Fruit fly (Drosophila melanogaster) ovary, adult (tissue): ENCODE measurements around the gene CG15731.

ENCODE experiments used
- CG17801 ChIP-seq: fragments of 200-800 bp; optimal IDR thresholded peaks from 2 replicates; lab custom pipeline; 2019; ENCODE audit warnings: missing biosample characterization, mild to moderate bottlenecking, missing genetic modification characterization, moderate library complexity; ENCODE audit not compliant: partially characterized antibody

The CG15731 gene

DNA sequence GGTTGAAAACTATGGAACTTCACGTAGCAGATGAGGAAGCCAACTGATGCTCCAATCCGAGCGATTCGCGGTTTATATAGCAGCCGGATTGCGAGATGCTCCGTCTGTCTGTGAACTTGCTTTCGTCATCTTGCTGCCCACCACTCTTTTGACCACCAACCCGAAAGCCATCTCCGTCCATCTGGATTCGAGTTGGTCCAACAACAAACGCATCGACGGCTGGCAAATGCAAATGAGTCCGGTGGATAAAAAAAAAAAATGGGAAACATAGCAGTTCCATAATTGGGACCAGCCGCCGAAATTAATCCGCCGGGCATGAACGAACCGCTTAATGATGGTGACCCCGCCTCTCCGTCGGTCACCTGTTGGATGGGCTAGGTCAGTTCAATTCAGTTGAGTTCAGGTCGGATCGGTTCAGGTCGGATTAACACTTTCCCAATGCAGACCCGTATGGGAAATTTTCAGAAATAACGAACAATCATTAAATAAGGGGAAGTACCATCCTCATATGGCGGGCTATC is at the start of gene CG15731:
CG15731 (minus strand) TSS at position 51 of the 521 bp plus-strand sequence.
- TF ChIP-seq CG17801 (GFP tag; lab: Kevin White, UChicago), result no peak

DNA sequence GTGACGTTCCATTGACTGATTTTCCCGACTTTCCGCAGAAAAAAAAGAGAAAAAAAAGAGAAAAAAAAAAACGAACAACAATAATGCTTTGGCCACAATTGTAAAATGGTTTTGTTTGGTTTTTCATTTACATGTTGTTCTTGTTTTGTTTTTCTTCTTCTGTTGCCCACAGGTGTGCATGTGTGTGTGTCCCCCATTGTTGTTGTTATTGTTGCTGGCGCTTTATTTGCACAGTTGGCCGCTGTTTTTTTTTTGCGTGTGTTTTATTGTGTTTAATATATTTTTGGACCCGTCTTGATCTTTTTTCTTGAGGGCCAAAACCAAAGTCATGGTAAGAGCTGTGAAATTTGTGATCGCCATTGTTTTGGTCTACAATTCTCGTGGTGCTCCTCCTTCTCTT is 40.5 kb upstream of the CG15731 start:
- TF ChIP-seq CG17801 (GFP tag; lab: Kevin White, UChicago), result peak; percentile 77

DNA sequence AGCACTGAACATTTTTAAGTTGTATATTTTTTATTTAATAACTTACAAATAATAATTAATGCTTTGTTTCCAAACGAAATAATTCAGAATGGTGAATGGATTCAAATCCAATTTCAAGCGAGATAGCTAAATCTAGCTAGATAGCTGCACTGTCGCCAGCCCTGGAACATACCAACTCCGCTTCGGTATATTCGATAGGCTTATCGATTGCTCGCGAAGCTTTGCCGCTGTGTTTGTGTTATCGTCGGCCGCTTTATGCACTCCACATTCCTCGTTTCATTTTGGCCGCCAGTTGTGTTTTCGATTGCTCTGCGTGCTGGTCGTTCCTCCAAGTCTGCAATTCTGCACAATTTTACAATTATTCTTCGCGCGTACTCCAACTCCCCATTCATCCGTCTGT is 39.4 kb upstream of the CG15731 start, which contains the start of gene mdu:
mdu (plus strand) TSS at position 259 of the 400 bp plus-strand sequence.
- no peak for TF ChIP-seq CG17801 (GFP tag; lab: Kevin White, UChicago)

DNA sequence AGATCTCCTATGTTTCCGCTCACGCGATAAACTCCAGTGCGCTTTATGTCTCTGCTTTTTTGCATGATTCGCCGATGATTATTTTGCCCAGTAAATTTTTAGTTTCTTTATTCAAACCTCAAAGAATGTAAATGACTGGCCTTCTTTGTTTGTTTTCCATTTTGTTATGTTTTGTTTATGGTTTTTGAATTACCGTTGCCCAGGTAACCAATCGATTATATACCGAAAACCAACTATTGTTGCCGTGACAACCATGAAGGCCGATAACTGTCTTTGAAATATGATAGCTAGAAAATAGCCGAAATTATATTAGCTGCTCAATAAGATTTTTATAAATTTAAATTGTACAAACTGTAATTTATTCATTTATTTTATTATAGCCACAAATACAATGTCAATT is 38.9 kb upstream of the CG15731 start, which contains the start of gene Mks1:
Mks1 (minus strand) TSS at position 101 of the 400 bp plus-strand sequence.
- no peak for TF ChIP-seq CG17801 (GFP tag; lab: Kevin White, UChicago)

DNA sequence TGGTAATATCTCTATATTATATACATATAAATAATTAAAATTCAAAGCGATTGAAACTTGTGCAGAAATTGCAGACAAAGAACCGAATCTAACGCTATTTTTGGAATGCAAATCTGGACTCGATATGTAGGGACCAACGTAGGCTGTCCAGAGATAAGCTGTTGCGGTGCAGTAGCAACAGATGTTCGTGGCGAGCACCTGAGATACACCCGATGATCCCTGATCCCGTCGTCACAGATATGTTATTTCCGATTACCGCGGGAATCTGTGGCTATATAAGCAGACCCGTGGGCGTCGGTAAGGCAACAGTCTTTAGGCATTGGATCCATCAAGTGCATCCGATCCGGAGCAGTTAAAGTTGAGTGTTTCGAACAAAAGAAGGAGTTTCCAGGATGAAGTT is 32.4 kb upstream of the CG15731 start, which contains the start of gene Lsp1alpha:
Lsp1alpha (plus strand) TSS at position 301 of the 400 bp plus-strand sequence.
- no peak for TF ChIP-seq CG17801 (GFP tag; lab: Kevin White, UChicago)

DNA sequence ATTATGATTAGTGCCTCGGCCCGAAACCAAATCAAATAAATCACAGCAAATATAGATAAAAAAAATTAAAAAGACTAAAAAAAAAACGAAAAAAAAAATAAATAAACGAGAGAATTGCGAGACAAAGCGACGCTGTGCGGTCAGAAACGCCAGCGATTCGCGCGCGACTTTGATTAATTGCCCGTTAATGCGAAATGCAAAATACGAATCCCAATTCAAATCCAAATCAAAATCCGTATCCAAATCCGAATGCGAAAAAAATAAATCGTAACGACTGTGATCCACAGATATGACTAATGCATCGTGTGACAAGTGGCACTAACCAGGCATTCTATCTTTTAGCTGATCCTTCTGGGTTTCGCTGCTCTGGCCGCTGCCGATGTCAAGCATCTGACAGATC is 29.9 kb upstream of the CG15731 start:
- TF ChIP-seq CG17801 (GFP tag; lab: Kevin White, UChicago), result no peak

DNA sequence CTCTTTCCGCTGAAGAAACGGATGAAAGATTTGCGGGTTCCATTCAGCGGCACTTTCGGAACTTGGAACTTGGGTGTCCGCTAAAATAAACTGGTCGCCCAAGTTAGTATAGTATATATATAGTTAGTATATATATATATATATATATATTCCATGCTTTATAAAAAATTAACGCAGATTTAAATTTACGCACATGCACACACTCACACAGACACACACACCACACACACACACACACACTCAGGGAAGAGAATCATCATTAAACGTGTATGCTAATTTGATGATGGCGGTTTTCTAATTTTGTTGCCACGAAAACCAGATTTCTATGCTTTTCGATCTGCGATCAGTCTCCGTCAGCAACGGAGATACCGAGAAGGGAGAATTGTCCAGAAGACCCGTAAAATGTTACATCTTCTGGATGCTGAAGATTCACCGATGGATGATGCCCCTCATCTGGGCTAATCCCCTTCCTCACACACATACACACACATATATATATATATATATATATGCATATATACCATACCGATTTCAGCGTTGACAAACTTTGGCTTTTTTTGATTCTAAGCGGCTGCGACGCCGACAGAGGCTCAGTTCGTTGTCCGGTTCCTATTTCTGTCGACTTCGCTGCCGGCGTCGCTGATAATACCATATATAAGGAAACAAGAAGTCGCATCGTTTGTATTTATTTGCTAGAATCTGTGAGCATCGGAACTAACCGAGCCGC is 28.9 kb upstream of the CG15731 start, which contains the start of gene Cpr11A:
Cpr11A (plus strand) TSS at position 677 of the 727 bp plus-strand sequence.
- no peak for TF ChIP-seq CG17801 (GFP tag; lab: Kevin White, UChicago)

DNA sequence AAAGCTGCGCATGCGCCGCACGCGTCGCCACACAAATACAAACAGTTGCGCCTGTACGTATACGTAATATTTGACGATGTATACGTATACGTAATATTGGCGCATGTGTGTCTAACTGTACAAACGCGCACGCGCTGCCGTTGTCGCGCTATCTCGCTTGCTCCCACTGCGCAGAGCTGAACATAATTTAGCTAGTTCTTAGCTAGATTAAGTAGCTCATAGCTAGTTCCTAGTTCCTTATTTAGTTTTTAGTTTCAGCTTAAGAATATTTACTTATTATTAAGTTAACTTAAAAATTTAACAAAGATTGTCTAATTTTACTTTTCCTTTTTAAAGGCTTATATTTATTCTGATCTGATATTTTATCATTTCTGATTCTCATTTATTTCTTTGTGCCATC is 22.7 kb upstream of the CG15731 start:
- no peak for TF ChIP-seq CG17801 (GFP tag; lab: Kevin White, UChicago)

DNA sequence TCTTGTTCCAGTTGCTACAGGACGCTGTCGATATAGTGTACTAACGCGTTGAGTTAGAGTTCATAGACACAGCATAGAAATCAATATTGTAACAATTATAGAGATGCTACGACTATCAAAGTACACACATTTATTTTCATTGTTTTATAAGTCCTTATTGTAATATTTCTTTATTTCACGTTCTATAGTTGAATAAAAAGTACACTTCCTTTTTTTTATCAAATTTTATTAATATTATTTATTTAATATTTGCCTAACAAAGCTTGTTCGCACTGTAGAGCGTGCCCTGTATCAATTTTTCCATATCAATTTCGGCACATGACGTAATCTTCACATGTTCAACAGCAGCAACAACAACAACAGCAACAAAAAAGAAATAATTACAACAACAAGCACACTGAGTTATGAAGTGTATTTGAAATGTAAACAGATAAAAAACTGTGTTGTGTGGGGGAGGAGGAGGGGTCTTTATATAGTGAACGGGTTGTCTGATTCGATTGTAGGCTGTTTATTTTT is 16.4 kb upstream of the CG15731 start:
- peak; percentile 46 for TF ChIP-seq CG17801 (GFP tag; lab: Kevin White, UChicago)

DNA sequence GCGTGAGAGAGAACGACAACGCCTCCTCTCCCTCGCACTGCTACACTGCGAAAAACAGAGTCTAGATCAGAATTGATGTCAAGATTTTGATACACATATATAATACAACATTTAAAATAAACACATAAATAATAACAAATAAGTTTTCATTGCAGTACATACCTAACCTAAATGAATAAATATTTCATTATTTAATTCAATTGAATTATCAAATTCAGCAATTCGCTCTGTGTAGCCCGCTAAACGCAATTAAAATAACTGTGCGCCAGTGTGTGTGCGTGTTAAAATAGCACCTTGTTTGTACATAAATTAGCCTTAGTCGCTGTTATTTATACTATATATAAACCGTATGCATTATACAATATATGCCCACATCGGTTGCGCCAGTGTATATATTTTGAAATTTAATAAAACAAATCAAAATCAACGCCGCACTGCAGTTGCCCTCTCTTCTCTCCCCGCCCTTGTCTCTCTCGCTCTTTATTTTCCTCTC is 14.7 kb upstream of the CG15731 start:
- TF ChIP-seq CG17801 (GFP tag; lab: Kevin White, UChicago), result peak; percentile 98

DNA sequence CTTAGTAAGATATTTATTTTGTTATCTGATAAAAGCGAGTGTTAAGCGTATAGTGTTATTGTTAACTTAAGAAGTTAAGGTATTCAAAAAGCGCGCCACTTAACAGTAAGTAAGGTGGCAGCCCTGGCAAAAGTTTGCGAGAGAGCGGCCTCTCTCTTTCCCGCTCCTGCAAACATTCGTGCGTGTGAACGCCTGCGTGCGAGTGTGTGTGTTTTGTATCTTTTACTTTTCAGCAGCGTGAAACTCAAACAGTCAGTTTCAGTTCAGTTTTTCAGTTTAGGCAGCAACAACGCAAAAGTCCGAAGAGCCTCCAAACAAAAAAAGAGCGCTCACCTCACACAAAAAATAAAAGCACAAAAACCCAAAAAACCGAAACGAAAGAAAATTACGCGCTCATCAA is 13.8 kb upstream of the CG15731 start:
- TF ChIP-seq CG17801 (GFP tag; lab: Kevin White, UChicago), result no peak

DNA sequence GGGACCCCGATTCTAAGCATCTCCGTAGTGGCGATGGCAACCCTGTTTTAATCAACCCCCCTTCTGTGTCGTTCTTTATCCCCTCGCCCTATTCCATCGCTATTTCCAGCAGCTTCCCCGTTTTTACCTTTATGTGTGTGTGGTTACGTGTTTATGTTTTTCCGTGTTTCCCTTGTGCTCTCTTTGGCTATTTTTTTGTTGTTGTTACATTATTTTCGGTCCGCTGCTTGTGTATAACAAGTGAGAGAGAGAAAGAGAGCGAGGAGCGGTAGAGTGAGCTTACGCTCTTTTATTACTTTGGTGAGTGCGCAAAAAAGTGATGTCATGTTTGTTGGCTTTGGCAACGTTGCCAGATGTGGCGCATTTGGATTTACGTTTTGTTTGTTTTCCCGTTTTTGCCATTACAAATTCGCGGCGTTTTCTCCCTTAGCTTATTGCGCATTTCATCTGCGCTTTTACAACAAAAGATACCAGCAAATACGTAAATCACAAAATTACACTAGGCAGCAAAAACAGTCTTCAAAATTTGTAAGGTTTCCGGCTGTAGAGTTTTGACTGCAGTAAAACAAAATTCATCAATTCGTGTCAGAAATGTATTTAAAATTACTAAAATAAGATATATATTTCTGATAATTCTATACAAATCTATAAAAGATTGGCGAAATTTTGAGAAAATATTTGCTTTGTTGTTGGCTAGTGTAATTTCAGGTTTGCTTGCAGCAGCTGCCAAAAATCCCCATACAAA is 12.8 kb upstream of the CG15731 start:
- peak; percentile 34 for TF ChIP-seq CG17801 (GFP tag; lab: Kevin White, UChicago)

DNA sequence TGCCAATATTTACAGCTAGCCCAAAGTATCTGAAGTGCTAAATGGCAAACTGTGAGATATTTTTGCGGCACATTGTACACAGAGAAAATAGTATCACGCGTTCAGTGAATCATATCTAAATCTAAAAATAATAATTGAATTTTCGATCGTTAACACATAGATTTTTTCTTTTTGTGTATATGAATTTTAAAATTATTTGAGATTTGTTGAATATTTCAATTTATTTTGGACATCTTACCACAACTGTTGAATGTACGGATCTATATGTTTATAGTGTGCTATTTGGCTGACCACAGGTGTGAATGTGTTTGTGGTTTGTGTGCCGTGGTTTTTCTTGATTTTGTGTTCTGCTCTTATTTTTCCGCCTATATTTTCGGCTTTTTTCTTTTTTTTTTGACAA is 12.2 kb upstream of the CG15731 start:
- peak; percentile 5 for TF ChIP-seq CG17801 (GFP tag; lab: Kevin White, UChicago)

DNA sequence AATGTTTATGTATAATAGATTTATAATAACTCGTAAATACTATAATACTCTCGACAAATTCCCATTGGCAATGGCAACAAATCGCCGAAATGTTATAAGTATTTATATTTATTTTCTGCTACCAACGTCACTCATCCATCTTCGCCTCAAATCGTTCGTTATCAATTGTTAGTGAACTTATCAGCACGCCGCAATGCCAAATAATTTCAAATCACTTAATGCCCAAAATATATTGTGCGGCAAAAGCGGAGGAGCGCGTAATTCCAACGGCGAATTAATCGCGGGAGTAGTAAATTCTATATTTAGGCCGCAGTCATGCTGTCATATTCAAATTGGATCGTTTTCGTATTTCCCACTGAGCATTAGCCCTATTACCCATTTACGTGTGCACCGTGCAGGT is 11.6 kb upstream of the CG15731 start:
- no peak for TF ChIP-seq CG17801 (GFP tag; lab: Kevin White, UChicago)

DNA sequence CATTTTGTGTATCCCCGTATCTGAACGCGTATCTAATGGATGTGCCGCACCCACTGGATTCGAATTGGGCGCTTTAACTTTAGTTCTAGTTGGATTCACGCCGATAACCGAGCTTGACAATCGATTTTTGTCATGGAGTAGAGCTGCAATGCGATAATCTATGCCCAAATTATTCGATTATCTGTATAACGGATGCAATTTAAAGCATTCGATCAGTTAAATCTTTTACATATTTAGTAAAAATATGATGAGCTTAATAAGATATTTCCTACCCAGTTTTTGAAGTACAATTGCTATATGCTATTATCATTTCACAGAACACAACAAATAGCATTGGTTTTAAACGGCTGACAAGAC is 9.7 kb upstream of the CG15731 start:
- TF ChIP-seq CG17801 (GFP tag; lab: Kevin White, UChicago), result no peak
